Worm (Caenorhabditis elegans): Measurements from ENCODE around the gene arrd-9.

arrd-9 gene

ce11 chrII:12519616-12520015 lies 38.9 kb upstream of the arrd-9 start, which contains the start of gene ceh-99:
ceh-99 (plus strand) TSS chrII:12519981.
- TF ChIP-seq pbrm-1 (GFP tag; IDR thresholded peaks at IDR 0.05) (peak; percentile 53; the same call in 1 of the 2 replicates), ztf-6 (GFP tag; IDR thresholded peaks at IDR 0.05) (no peak), aptf-2 (GFP tag; conservative IDR thresholded peaks at IDR 0.05) (no peak), ztf-22 (GFP tag; optimal IDR thresholded peaks at IDR 0.05) (no peak), ceh-58 (GFP tag; IDR thresholded peaks at IDR 0.05) (no peak), him-1 (tag; optimal IDR thresholded peaks at IDR 0.05) (no peak), madf-6 (GFP tag; IDR thresholded peaks at IDR 0.05) (peak; percentile 76), B0019.2 (GFP tag; conservative IDR thresholded peaks at IDR 0.05) (no peak), efl-1 (GFP tag; optimal IDR thresholded peaks at IDR 0.05) (peak; percentile 73), madf-10 (tag; optimal IDR thresholded peaks at IDR 0.05) (no peak), snpc-1.3 (tag; optimal IDR thresholded peaks at IDR 0.05; ENCODE audit: insufficient read depth) (no peak), hmg-1.2 (GFP tag; IDR thresholded peaks at IDR 0.05) (peak; percentile 45; the same call in 1 of the 2 replicates), tbx-9 (tag; optimal IDR thresholded peaks at IDR 0.05; ENCODE audit: borderline replicate concordance) (no peak), lag-1 (GFP tag; IDR thresholded peaks at IDR 0.05) (no peak), madf-8 (GFP tag; conservative IDR thresholded peaks at IDR 0.05) (peak; percentile 50; the same call in 1 of the 2 replicates), lsl-1 (GFP tag; optimal IDR thresholded peaks at IDR 0.05) (no peak), Y56A3A.18 (GFP tag; IDR thresholded peaks at IDR 0.05) (peak; percentile 14; the same call in 1 of the 2 replicates), nhr-80 (tag; optimal IDR thresholded peaks at IDR 0.05) (no peak), madf-3 (GFP tag; IDR thresholded peaks at IDR 0.05) (0 out of 2 replicates have a peak, but pooled peaks have one; percentile 42), hsf-1 (GFP tag; IDR thresholded peaks at IDR 0.05) (peak; percentile 11; the same call in 1 of the 2 replicates), ccch-3 (GFP tag; optimal IDR thresholded peaks at IDR 0.05) (no peak)

- TF ChIP-seq hrde-1 (tag; optimal IDR thresholded peaks at IDR 0.05; ENCODE audit: borderline replicate concordance) (no peak), hlh-12 (tag; optimal IDR thresholded peaks at IDR 0.05) (no peak), tbx-9 (tag; optimal IDR thresholded peaks at IDR 0.05; ENCODE audit: borderline replicate concordance) (no peak), lsy-27 (tag; optimal IDR thresholded peaks at IDR 0.05; ENCODE audit: borderline replicate concordance, insufficient read depth) (no peak), nfya-1 (tag; optimal IDR thresholded peaks at IDR 0.05; ENCODE audit: borderline replicate concordance, insufficient read depth) (no peak), bed-1 (GFP tag; IDR thresholded peaks at IDR 0.05) (no peak), cebp-2 (GFP tag; IDR thresholded peaks at IDR 0.05) (no peak), D2030.7 (GFP tag; IDR thresholded peaks at IDR 0.05) (no peak), attf-6 (GFP tag; IDR thresholded peaks at IDR 0.05) (no peak), nhr-120 (GFP tag; IDR thresholded peaks at IDR 0.05) (no peak), dpff-1 (tag; optimal IDR thresholded peaks at IDR 0.05) (no peak), pbrm-1 (GFP tag; IDR thresholded peaks at IDR 0.05) (no peak), lin-26 (GFP tag; IDR thresholded peaks at IDR 0.05) (no peak), ceh-40 (GFP tag; IDR thresholded peaks at IDR 0.05) (no peak), nhr-90 (tag; optimal IDR thresholded peaks at IDR 0.05) (peak; percentile 73), atf-7 (tag; optimal IDR thresholded peaks at IDR 0.05) (peak; percentile 83), tbp1 (GFP tag; optimal IDR thresholded peaks at IDR 0.05) (peak; percentile 57), unc-62 (GFP tag; optimal IDR thresholded peaks at IDR 0.05) (peak; percentile 99), mel-28 (tag; optimal IDR thresholded peaks at IDR 0.05; ENCODE audit: borderline replicate concordance) (no peak), lin-35 (GFP tag; optimal IDR thresholded peaks at IDR 0.05) (no peak), F49E8.2 (tag; optimal IDR thresholded peaks at IDR 0.05; ENCODE audit: insufficient read depth) (no peak), Y53F4B.3 (GFP tag; IDR thresholded peaks at IDR 0.05) (no peak), ztf-3 (GFP tag; optimal IDR thresholded peaks at IDR 0.05) (no peak), B0336.3 (GFP tag; IDR thresholded peaks at IDR 0.05) (peak; percentile 80), F22D6.2 (tag; optimal IDR thresholded peaks at IDR 0.05) (no peak), nfya-2 (GFP tag; IDR thresholded peaks at IDR 0.05) (no peak), ztf-18 (tag; optimal IDR thresholded peaks at IDR 0.05) (peak; percentile 1), unc-130 (GFP tag; optimal IDR thresholded peaks at IDR 0.05) (no peak), lag-1 (GFP tag; IDR thresholded peaks at IDR 0.05) (no peak)
Measured at ce11 chrII:12518809-12519344, 38.2 kb upstream of the arrd-9 start, which contains the start of gene srh-70. srh-70 (minus strand) TSS chrII:12518859.
